Fruit fly (Drosophila melanogaster): Measurements from ENCODE around the gene Akr1B.

Akr1B gene

dm6 chr3L:11609153-11609809, 14.9 kb downstream of the Akr1B start, which contains the start of gene Duba (continued):
- TF ChIP-seq CG4617 (GFP tag; optimal IDR thresholded peaks at IDR 0.05; ENCODE audit: borderline replicate concordance) = peak; percentile 97
- peak; percentile 13 for TF ChIP-seq CG15514 (GFP tag; optimal IDR thresholded peaks at IDR 0.05)
- TF ChIP-seq Bgb (GFP tag; IDR thresholded peaks at IDR 0.05; ENCODE audit: partially characterized antibody) = peak; percentile 29; the same call in 1 of the 2 replicates
- TF ChIP-seq vfl (GFP tag; optimal IDR thresholded peaks at IDR 0.05) = no peak
- no peak for TF ChIP-seq CG31388 (GFP tag; optimal IDR thresholded peaks at IDR 0.05)
- TF ChIP-seq CG13287 (GFP tag; IDR thresholded peaks at IDR 0.05; ENCODE audit: partially characterized antibody) = peak; percentile 15; the same call in 1 of the 2 replicates
- no peak for TF ChIP-seq CG8478 (optimal IDR thresholded peaks at IDR 0.05)
- no peak for TF ChIP-seq bbx (GFP tag; IDR thresholded peaks at IDR 0.05; ENCODE audit: partially characterized antibody)
- TF ChIP-seq sens (GFP tag) = peak; percentile 87
- no peak for TF ChIP-seq CG4424 (GFP tag; optimal IDR thresholded peaks at IDR 0.05)
- peak; percentile 95 for TF ChIP-seq CG30020 (tag; optimal IDR thresholded peaks at IDR 0.05)
- no peak for TF ChIP-seq tna (GFP tag; IDR thresholded peaks at IDR 0.05; ENCODE audit: partially characterized antibody)
- TF ChIP-seq CG5180 (GFP tag; optimal IDR thresholded peaks at IDR 0.05) = no peak
- peak; percentile 62 for TF ChIP-seq CG14710 (tag; optimal IDR thresholded peaks at IDR 0.05)
- TF ChIP-seq CG1602 (GFP tag; optimal IDR thresholded peaks at IDR 0.05) = no peak
- TF ChIP-seq chif (GFP tag; optimal IDR thresholded peaks at IDR 0.05) = no peak
- TF ChIP-seq MBD-R2 (GFP tag; IDR thresholded peaks at IDR 0.05) = peak; percentile 27; the same call in 1 of the 2 replicates
- TF ChIP-seq Ets97D (GFP tag; optimal IDR thresholded peaks at IDR 0.05) = peak; percentile 36
- TF ChIP-seq CG10267 (tag; optimal IDR thresholded peaks at IDR 0.05) = peak; percentile 77
- TF ChIP-seq CG6791 (GFP tag; IDR thresholded peaks at IDR 0.05; ENCODE audit: partially characterized antibody) = peak; percentile 29; the same call in 1 of the 3 replicates
- TF ChIP-seq ac (GFP tag; optimal IDR thresholded peaks at IDR 0.05) = no peak
- TF ChIP-seq Myb (GFP tag; optimal IDR thresholded peaks at IDR 0.05) = peak; percentile 40
- no peak for TF ChIP-seq CG34422 (GFP tag; IDR thresholded peaks at IDR 0.05)
- TF ChIP-seq CG2712 (tag; optimal IDR thresholded peaks at IDR 0.05) = peak; percentile 43
- TF ChIP-seq CG17802 (tag; optimal IDR thresholded peaks at IDR 0.05) = peak; percentile 72
- peak; percentile 56 for TF ChIP-seq Lhr (GFP tag; optimal IDR thresholded peaks at IDR 0.05)
- no peak for TF ChIP-seq pum (GFP tag; optimal IDR thresholded peaks at IDR 0.05)
- TF ChIP-seq CG4820 (GFP tag; optimal IDR thresholded peaks at IDR 0.05) = no peak
- peak; percentile 89 for TF ChIP-seq CG2116 (GFP tag; optimal IDR thresholded peaks at IDR 0.05)
- peak; percentile 67 for TF ChIP-seq nmo (GFP tag; optimal IDR thresholded peaks at IDR 0.05)
- TF ChIP-seq caup (GFP tag; optimal IDR thresholded peaks at IDR 0.05; ENCODE audit: severe bottlenecking) = no peak
- TF ChIP-seq pfk (GFP tag; optimal IDR thresholded peaks at IDR 0.05) = peak; percentile 91
- TF ChIP-seq tgo (GFP tag; IDR thresholded peaks at IDR 0.05) = no peak
- TF ChIP-seq row (GFP tag; IDR thresholded peaks at IDR 0.05) = peak; percentile 62; the same call in 2 of the 3 replicates
- TF ChIP-seq bab2 (GFP tag; optimal IDR thresholded peaks at IDR 0.05) = no peak

- TF ChIP-seq Dfd (GFP tag; optimal IDR thresholded peaks at IDR 0.05) (peak in 1 of 2 experiments; percentile 83), exex (tag; optimal IDR thresholded peaks at IDR 0.05) (no peak)
Measured at dm6 chr3L:11604227-11604626, 20.0 kb downstream of the Akr1B start.

- TF ChIP-seq CG4730 (GFP tag; IDR thresholded peaks at IDR 0.05) = no peak
- peak; percentile 56 for TF ChIP-seq Deaf1 (tag; optimal IDR thresholded peaks at IDR 0.05)
- peak; percentile 12 for TF ChIP-seq CG1832 (GFP tag; optimal IDR thresholded peaks at IDR 0.05)
- peak; percentile 34; the same call in 1 of the 2 replicates for TF ChIP-seq onecut (GFP tag; IDR thresholded peaks at IDR 0.05)
- peak; percentile 4 for TF ChIP-seq CG12071 (GFP tag; optimal IDR thresholded peaks at IDR 0.05)
- no peak for TF ChIP-seq Nf-YC (tag; optimal IDR thresholded peaks at IDR 0.05)
- peak; percentile 36 for TF ChIP-seq CG13894 (tag; optimal IDR thresholded peaks at IDR 0.05)
Measured at dm6 chr3L:11602040-11602439, 22.1 kb downstream of the Akr1B start.

Data from whole organism, embryonic.